Fruit fly (Drosophila melanogaster): ENCODE measurements around the gene Oseg1.

Oseg1 gene

dm6 chr3L:8421361-8421760, 8.7 kb upstream of the Oseg1 start:
- TF ChIP-seq noc (tag; optimal IDR thresholded peaks at IDR 0.05), result no peak

DNA sequence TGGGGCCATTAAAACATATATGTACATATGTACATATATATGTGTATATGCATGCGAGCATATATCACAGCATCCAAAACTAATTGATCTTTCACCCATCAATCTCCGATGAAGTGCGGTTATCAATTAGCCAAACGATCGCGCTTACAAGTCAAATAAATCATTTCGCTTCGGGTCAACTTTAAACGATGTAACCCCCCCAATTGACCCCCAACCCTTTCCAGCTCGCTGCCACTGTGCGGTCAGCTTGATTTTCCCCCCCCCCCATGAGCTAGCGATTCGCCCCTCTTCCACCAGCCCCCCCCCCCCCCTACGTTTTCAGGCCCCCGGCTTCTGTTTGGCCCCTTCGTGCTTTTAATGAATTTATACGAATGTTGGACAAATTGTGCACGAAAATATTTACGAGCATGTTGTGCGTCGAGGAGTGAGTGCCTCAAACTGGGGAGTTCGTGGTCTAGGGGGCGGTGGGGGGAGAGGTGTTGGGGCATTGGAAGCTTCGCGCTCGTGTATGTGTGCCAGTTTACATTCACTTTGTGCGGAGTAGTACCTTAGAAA, 7.1 kb upstream of the Oseg1 start:
- TF ChIP-seq noc (tag; optimal IDR thresholded peaks at IDR 0.05), result no peak

- no peak for TF ChIP-seq noc (tag; optimal IDR thresholded peaks at IDR 0.05)
Measured at dm6 chr3L:8418984-8419383, 6.4 kb upstream of the Oseg1 start.

DNA sequence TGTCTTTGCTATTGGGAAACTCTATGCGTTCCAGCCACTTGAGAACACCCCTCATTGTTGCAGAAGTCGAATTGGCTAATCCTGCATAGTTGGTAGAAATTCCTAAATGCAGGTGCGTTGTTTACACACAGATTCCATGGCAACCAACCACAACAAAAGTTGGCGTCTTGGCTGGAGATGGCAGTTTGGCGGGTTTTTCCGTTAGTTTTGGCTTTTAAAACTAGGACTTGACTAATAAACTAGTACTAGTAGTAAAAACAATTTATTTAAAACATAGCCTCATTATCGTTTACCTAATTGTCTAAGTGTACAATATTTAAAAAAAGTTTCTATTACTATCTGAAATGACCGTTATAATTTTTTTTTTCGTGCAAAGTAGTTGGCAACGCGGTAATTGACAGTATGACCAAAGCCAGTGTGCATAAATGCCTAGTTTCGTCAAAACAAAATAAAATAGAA, 1.2 kb downstream of the Oseg1 start, which contains the start of gene Exo70:
TSS of gene Exo70 (plus strand) at position 413 of the 459 bp plus-strand sequence.
- TF ChIP-seq noc (tag; optimal IDR thresholded peaks at IDR 0.05), result no peak

dm6 chr3L:8405123-8405522, 7.5 kb downstream of the Oseg1 start, which contains the start of the genes Tpt, mkg-p and CG13667:
Gene Tpt, minus strand, starts transcription at chr3L:8405277.
Gene mkg-p, minus strand, starts transcription at chr3L:8405277.
Gene CG13667, plus strand, starts transcription at chr3L:8405454.
- no peak for TF ChIP-seq noc (tag; optimal IDR thresholded peaks at IDR 0.05)

DNA sequence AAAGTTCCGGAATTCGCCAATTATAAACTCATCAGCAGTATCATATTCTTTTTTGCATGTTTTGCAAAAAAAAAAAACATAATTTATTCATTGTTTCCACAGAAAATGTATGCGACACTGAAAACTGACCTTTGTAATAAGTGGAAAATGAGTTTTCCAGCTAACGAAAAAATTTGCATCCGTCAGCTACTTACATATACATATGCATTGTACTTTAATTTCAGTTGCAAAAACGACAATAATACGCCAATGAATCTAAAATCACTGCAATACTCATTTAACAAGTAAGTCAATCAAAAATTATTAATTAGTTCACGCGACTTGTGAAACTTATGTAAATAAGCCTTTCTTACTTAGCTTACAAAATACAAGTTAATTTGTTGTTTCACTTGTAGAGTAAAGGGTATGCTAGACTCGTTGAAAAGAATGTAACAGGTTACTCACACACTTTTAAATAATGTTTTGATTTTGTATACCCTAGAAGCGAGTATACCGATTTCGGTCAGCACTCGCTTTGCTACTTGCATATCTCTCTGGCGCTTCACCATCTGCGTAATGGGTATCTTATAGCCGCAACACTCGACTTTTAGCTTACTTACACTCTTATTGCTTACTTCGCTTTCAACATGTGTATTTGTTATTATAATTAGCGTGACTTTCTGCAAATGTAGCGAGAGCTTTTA, 13.7 kb downstream of the Oseg1 start:
- TF ChIP-seq noc (tag; optimal IDR thresholded peaks at IDR 0.05), result no peak

dm6 chr3L:8396187-8396586, 16.4 kb downstream of the Oseg1 start:
- no peak for TF ChIP-seq noc (tag; optimal IDR thresholded peaks at IDR 0.05)

dm6 chr3L:8395630-8396168, 16.9 kb downstream of the Oseg1 start, which contains the start of gene CG7120:
Gene CG7120, plus strand, starts transcription at chr3L:8396000.
- no peak for TF ChIP-seq noc (tag; optimal IDR thresholded peaks at IDR 0.05)

DNA sequence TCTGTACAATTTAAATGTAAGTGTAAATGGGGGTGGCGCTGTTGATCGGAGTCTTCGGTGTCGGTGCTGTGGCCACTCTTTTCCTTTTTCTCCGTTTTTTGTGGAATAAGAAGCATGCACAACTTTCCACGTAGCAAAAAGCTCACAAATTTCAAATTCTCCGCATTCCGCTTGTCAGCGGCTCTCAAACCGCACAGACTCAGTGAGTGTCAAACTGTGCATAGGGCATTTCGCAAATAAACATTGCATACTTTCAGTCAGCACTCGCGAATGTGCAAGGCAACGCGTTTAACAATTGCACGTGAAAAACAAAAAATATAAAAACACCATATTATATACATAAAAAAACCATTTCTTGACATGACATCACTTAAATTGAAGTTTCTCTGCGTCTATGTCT, 17.7 kb downstream of the Oseg1 start:
- no peak for TF ChIP-seq noc (tag; optimal IDR thresholded peaks at IDR 0.05)

DNA sequence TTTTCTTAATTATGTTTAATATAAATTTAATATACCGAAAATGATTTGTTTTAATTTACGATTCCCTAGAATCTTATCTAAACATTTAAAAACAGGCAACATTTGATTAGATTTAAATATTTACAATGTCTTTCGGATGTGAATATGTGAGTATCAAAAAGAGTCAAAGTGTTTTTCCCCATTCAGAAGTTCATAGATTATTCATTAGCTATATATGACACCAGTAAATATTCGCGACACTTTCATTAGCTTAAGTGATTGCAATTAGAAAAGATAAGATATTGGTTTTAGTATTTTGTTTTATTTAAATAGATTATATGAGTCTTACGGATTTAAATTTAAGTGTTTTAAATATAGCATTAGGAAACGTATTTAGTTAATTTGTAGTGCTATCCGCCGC, 18.5 kb downstream of the Oseg1 start:
- TF ChIP-seq noc (tag; optimal IDR thresholded peaks at IDR 0.05), result peak; percentile 81

DNA sequence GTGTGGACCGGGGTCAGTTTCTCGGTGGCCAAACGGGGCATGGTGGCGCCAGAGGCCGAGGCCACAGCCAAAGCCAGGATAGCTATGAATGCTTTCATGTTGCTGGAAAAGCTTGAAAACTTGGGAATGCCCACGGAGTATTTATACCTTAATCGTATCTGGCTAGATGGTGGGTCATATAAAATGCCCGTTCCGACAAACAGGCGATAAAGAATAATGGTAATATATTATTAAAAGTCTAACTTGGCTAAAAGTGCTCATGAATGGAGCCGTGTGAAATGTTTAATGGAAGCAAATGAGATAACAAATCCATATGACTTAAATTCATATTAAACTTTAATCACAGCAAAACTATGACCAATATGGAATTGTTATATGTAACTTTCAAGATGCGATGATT, 19.1 kb downstream of the Oseg1 start, which contains the start of gene Jon66Cii:
TSS of gene Jon66Cii (minus strand) at position 101 of the 400 bp plus-strand sequence.
- TF ChIP-seq noc (tag; optimal IDR thresholded peaks at IDR 0.05), result no peak

DNA sequence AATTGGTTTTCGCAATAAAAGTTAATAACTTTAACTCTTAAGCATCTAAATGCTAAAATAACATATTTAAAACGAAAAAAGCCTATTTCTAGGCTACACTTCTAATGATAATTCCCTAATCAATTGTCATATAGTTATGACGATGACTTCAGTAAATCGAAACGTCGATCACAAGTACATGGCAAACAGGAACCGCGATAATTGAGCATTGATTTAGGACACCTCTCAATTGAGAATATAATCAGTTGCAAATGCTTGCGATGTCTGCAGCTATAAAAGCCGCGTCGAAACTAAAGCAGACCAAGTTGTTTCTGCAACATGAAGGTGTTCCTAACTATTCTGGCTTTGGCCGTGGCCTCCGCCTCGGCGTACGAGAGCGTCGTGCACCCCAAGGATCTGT, 21.4 kb downstream of the Oseg1 start, which contains the start of gene Jon66Ci:
TSS of gene Jon66Ci (plus strand) at position 301 of the 400 bp plus-strand sequence.
- TF ChIP-seq noc (tag; optimal IDR thresholded peaks at IDR 0.05), result peak; percentile 33

dm6 chr3L:8385055-8385454, 27.6 kb downstream of the Oseg1 start:
- TF ChIP-seq noc (tag; optimal IDR thresholded peaks at IDR 0.05), result no peak

dm6 chr3L:8383968-8384367, 28.7 kb downstream of the Oseg1 start:
- no peak for TF ChIP-seq noc (tag; optimal IDR thresholded peaks at IDR 0.05)

dm6 chr3L:8379161-8379560, 33.5 kb downstream of the Oseg1 start:
- no peak for TF ChIP-seq noc (tag; optimal IDR thresholded peaks at IDR 0.05)

dm6 chr3L:8374107-8374506, 38.5 kb downstream of the Oseg1 start:
- TF ChIP-seq noc (tag; optimal IDR thresholded peaks at IDR 0.05), result no peak

- TF ChIP-seq noc (tag; optimal IDR thresholded peaks at IDR 0.05), result no peak
Measured at dm6 chr3L:8372035-8372434, 40.6 kb downstream of the Oseg1 start, which contains the start of gene ImpE1. Gene ImpE1, plus strand, starts transcription at chr3L:8372405.

All from whole organism, larva.